Worm (Caenorhabditis elegans) whole organism, midembryonic: Measurements from ENCODE around the gene C01G10.10.
"Not testable (repeated sequence)": the region's sequence is repeated elsewhere in the genome, so short reads cannot be mapped to it uniquely, and the experiment has no call there.

Experiments
- T22C8.4 ChIP-seq: fragments of 200-800 bp; sonication (Bioruptor generic); IDR thresholded peaks from 2 replicates; pipeline ENCODE4 v1.3.6; 2022; ENCODE audit warnings: missing genetic modification characterization, missing compliant biosample characterization
- cog-1 ChIP-seq: sonication (generic microtip); optimal IDR thresholded peaks from 2 replicates; lab custom pipeline; 2016; ENCODE audit warnings: missing genetic modification characterization, missing compliant biosample characterization
- flt-1 ChIP-seq: fragments of 200-800 bp; sonication (Bioruptor generic); IDR thresholded peaks from 2 replicates; pipeline ENCODE4 v1.3.6; 2022; ENCODE audit warnings: missing genetic modification characterization, missing compliant biosample characterization
- klf-2 ChIP-seq: fragments of 200-800 bp; sonication (Bioruptor generic); conservative IDR thresholded peaks from 2 replicates; pipeline ENCODE4 v1.3.6; 2022; ENCODE audit warnings: missing genetic modification reagents, missing genetic modification characterization, missing compliant biosample characterization
- med-1 ChIP-seq: sonication (generic microtip); optimal IDR thresholded peaks from 2 replicates; lab custom pipeline; 2017; ENCODE audit warnings: missing genetic modification characterization, mild to moderate bottlenecking, missing compliant biosample characterization, antibody characterized with exemption, missing genetic modification reagents; ENCODE audit not compliant: insufficient read depth
- ref-1 ChIP-seq: fragments of 200-800 bp; sonication (Bioruptor generic); conservative IDR thresholded peaks from 2 replicates; pipeline ENCODE4 v1.3.6; 2022; ENCODE audit warnings: missing genetic modification reagents, missing genetic modification characterization, missing compliant biosample characterization
- tab-1 ChIP-seq: fragments of 200-800 bp; sonication (Bioruptor generic); IDR thresholded peaks from 2 replicates; pipeline ENCODE4 v1.3.6; 2022; ENCODE audit warnings: missing genetic modification characterization, missing compliant biosample characterization
- ztf-23 ChIP-seq: fragments of 200-800 bp; sonication (Bioruptor generic); IDR thresholded peaks from 2 replicates; pipeline ENCODE4 v1.3.6; 2022; ENCODE audit warnings: missing genetic modification reagents, missing genetic modification characterization, missing compliant biosample characterization
- ztf-29 ChIP-seq: fragments of 200-800 bp; sonication (Bioruptor generic); IDR thresholded peaks from 2 replicates; pipeline ENCODE4 v1.3.6; 2022; ENCODE audit warnings: missing genetic modification reagents, missing genetic modification characterization, missing compliant biosample characterization

Gene C01G10.10

DNA sequence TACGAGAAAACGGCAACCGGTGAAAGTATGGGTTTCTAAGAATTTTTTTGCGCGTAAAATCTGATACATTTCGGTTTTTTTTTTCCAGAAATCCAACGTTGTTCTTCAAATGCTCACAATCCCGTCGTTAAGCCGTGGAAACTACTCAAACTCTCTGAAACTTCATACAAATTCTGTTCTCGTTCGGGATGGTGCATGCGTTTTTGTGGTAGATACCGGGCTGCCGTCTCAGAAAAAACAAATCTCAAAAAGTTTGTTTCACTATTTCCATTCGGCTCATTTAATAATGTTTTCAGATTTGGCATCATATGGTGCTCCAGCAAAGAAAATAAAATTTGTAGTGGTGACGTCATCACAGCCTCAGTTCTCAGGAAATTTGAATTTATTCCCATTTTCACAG lies 27.5 kb downstream of the C01G10.10 start:
- no peak for TF ChIP-seq T22C8.4 (GFP tag; lab: Robert Waterston, UW)
- no peak for TF ChIP-seq ztf-29 (GFP tag; lab: Robert Waterston, UW)
- TF ChIP-seq med-1 (GFP tag; lab: Kevin White, UChicago) = no peak
- no peak for TF ChIP-seq cog-1 (tag; lab: Kevin White, UChicago)
- no peak for TF ChIP-seq ztf-23 (GFP tag; lab: Robert Waterston, UW)
- no peak for TF ChIP-seq ref-1 (GFP tag; lab: Robert Waterston, UW)
- TF ChIP-seq klf-2 (GFP tag; lab: Robert Waterston, UW) = no peak
- no peak for TF ChIP-seq tab-1 (GFP tag; lab: Robert Waterston, UW)
- TF ChIP-seq flt-1 = no peak

DNA sequence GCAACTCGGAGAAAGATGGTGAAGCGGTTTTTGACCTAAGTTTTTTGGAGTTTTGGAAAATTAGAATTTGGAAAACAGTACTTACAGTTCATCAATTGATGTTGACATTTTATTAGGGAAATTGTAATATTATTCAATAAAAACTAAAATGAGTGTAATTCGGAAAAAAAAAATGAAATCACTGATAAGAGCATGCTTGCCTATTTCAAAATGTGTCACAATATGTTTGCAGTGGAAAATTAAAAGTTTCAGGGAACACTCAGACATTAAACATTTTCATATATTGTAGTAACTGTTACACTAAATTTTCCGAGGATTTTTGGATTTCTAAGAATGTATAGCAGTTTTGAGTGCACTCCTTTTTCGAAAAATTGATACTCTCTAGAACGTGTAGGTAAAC lies 29.9 kb downstream of the C01G10.10 start, which contains the start of the genes fbxa-82 and C25D7.5:
Gene fbxa-82 (minus strand): TSS at position 163 of the 400 bp plus-strand sequence.
Gene C25D7.5 (plus strand): TSS at position 283 of the 400 bp plus-strand sequence.
- no peak for TF ChIP-seq cog-1 (tag; lab: Kevin White, UChicago)
- no peak for TF ChIP-seq med-1 (GFP tag; lab: Kevin White, UChicago)
- no peak for TF ChIP-seq klf-2 (GFP tag; lab: Robert Waterston, UW)
- TF ChIP-seq T22C8.4 (GFP tag; lab: Robert Waterston, UW) = no peak
- no peak for TF ChIP-seq tab-1 (GFP tag; lab: Robert Waterston, UW)
- TF ChIP-seq flt-1 = no peak
- TF ChIP-seq ref-1 (GFP tag; lab: Robert Waterston, UW) = no peak
- no peak for TF ChIP-seq ztf-23 (GFP tag; lab: Robert Waterston, UW)
- no peak for TF ChIP-seq ztf-29 (GFP tag; lab: Robert Waterston, UW)

DNA sequence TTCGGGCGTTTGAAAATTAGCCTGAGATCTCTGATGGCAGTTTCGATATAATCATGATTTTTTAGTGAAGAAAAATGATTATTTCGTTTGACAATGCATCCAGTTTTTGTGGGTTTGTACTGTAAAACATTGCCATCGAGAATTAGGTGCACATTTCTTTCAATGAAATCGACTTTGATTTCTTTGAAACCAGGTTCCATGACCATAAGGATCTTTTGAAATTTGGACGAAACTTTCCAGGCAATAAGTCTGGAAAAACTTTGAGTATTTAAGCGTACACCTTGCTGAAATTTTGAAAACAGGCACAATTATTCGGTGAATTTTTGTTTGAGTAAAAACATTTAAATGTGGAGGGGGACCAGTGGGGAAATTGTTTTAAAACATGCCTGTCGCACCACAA lies 30.5 kb downstream of the C01G10.10 start:
- TF ChIP-seq klf-2 (GFP tag; lab: Robert Waterston, UW) (no peak), ztf-23 (GFP tag; lab: Robert Waterston, UW) (no peak)

DNA sequence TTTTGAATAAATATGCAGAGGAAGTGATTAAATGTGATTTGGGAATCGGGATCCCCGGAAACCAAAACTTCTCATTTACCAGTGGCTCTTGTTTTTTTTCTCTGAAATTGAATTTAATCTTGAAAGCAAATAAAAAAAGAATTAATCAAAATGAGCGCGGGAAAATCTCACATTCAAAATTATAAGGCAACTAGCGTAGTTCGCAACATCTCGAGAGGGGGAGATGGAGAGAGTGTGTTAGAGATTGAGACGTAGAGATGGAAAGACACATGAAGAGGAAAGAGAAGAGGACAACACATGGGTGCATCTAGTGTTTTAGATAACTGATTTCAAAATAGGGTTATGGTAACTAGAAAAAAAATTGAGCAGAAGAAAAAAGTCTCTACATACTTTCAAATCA lies 34.1 kb downstream of the C01G10.10 start, which contains the start of gene sdc-3:
Gene sdc-3 (minus strand): TSS at position 101 of the 400 bp plus-strand sequence.
- TF ChIP-seq T22C8.4 (GFP tag; lab: Robert Waterston, UW) (no peak), ref-1 (GFP tag; lab: Robert Waterston, UW) (no peak), ztf-23 (GFP tag; lab: Robert Waterston, UW) (no peak), cog-1 (tag; lab: Kevin White, UChicago) (no peak), flt-1 (no peak), med-1 (GFP tag; lab: Kevin White, UChicago) (no peak), klf-2 (GFP tag; lab: Robert Waterston, UW) (no peak), tab-1 (GFP tag; lab: Robert Waterston, UW) (no peak), ztf-29 (GFP tag; lab: Robert Waterston, UW) (no peak)

DNA sequence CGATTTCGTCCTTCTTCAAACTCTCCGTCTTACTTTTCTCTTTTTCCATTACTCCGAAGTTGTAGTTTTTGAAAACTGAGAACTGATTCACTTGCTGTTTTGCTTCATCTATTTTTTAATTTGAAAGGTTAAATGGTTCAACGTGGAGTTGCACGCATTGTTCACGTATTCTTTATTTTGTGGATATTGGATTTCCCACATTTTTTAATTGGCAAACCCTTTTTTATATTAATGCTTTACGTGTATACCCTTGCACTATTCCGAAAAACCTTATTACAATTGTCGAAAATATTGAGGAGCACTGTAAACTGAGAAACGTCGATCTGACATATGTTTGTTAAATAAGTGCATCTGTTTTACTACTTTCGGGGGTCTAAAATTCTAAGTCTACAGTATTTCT lies 45.5 kb downstream of the C01G10.10 start, which contains the start of gene melo-3:
Gene melo-3 (minus strand): TSS at position 101 of the 400 bp plus-strand sequence.
- not testable (repeated sequence) for TF ChIP-seq flt-1; ztf-29 (GFP tag; lab: Robert Waterston, UW); cog-1 (tag; lab: Kevin White, UChicago)

ce11 chrV:15031373-15031772 lies 50.9 kb downstream of the C01G10.10 start, which contains the start of gene cng-1:
Gene cng-1, minus strand, starts transcription at chrV:15031473.
- TF ChIP-seq ref-1 (GFP tag; lab: Robert Waterston, UW); med-1 (GFP tag; lab: Kevin White, UChicago); tab-1 (GFP tag; lab: Robert Waterston, UW): not testable (repeated sequence)
